Fruit fly (Drosophila melanogaster) whole organism: ENCODE measurements around the gene elfless.

Experiments
- Dll ChIP-seq: fragments of >200 bp; optimal IDR thresholded peaks from 2 replicates; lab custom pipeline; 2017
- EcR ChIP-seq, 2 experiments: fragments of >200 bp; optimal IDR thresholded peaks; 2 replicates each; lab custom pipeline; 2017; ENCODE audit warnings: missing biosample characterization in 2 of 2, missing genetic modification characterization in 2 of 2, missing genetic modification reagents in 2 of 2
- usp ChIP-seq: fragments of >200 bp; optimal IDR thresholded peaks from 2 replicates; lab custom pipeline; 2017; ENCODE audit warnings: missing biosample characterization, missing genetic modification characterization, mixed read lengths

DNA sequence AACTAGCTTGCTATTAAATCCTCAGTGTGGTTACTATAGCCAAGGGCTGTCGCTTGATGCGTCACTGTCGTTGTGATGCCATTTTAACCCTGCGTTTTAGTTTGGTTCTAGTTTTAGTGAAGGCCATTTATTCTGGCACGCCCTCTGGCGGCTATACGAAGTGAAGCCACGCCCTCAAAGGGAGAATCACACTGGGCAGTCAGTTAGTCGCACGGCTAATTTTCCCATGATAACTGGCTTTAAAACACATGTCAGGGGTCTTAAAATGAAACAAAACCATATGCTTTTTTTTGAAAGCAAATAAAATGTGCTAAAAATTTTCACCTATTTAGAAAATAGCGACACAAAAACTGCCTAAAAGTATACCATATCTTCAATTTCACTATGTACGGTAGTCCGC lies 21.5 kb upstream of the elfless start:
- TF ChIP-seq Dll (lab: Kevin White, UChicago) (no peak), EcR (GFP tag; optimal IDR thresholded peaks at IDR 0.05; lab: Kevin White, UChicago) (no peak), usp (GFP tag; lab: Kevin White, UChicago) (no peak)
